Fruit fly (Drosophila melanogaster): ENCODE data around the gene sav.

The sav gene

dm6 chr3R:23013482-23013881 lies 47.6 kb downstream of the sav start (continued):
- TF ChIP-seq CG9437 (GFP tag; optimal IDR thresholded peaks at IDR 0.05) (no peak), CG5953 (GFP tag; IDR thresholded peaks at IDR 0.05) (no peak), CG1602 (GFP tag; optimal IDR thresholded peaks at IDR 0.05) (no peak), CG16813 (GFP tag; IDR thresholded peaks at IDR 0.05; ENCODE audit: partially characterized antibody) (0 out of 3 replicates have a peak, but pooled peaks have one; percentile 16), ci (GFP tag; IDR thresholded peaks at IDR 0.05) (peak; percentile 25; the same call in 1 of the 3 replicates), CrebB (tag; optimal IDR thresholded peaks at IDR 0.05) (peak; percentile 1), trem (tag; optimal IDR thresholded peaks at IDR 0.05) (no peak), mirr (GFP tag; optimal IDR thresholded peaks at IDR 0.05) (peak; percentile 35), CG31365 (tag; optimal IDR thresholded peaks at IDR 0.05) (peak; percentile 84), maf-S (GFP tag; optimal IDR thresholded peaks at IDR 0.05) (no peak), unpg (GFP tag; optimal IDR thresholded peaks at IDR 0.05) (peak; percentile 29), CHES-1-like (GFP tag; optimal IDR thresholded peaks at IDR 0.05) (no peak), Atf-2 (GFP tag; optimal IDR thresholded peaks at IDR 0.05) (no peak)

- TF ChIP-seq dimm (GFP tag; IDR thresholded peaks at IDR 0.05) = no peak
- TF ChIP-seq CG4820 (GFP tag; optimal IDR thresholded peaks at IDR 0.05) = no peak
- peak; percentile 92 for TF ChIP-seq grn (GFP tag; optimal IDR thresholded peaks at IDR 0.05)
- TF ChIP-seq sob (GFP tag; IDR thresholded peaks at IDR 0.05) = no peak
- TF ChIP-seq Hr78 (GFP tag; optimal IDR thresholded peaks at IDR 0.05) = peak in 1 of 2 experiments; percentile 35
- TF ChIP-seq her (GFP tag; optimal IDR thresholded peaks at IDR 0.05) = no peak
- TF ChIP-seq fru (optimal IDR thresholded peaks at IDR 0.05) = no peak
- peak; percentile 20 for TF ChIP-seq mirr (GFP tag; optimal IDR thresholded peaks at IDR 0.05)
- TF ChIP-seq Eip74EF (GFP tag; optimal IDR thresholded peaks at IDR 0.05) = peak in 1 of 2 experiments; percentile 8
- peak; percentile 75; the same call in 1 of the 3 replicates for TF ChIP-seq CG6175 (GFP tag; IDR thresholded peaks at IDR 0.05)
- TF ChIP-seq insv (GFP tag; optimal IDR thresholded peaks at IDR 0.05) = no peak
- TF ChIP-seq ci (GFP tag; IDR thresholded peaks at IDR 0.05) = 0 out of 3 replicates have a peak, but pooled peaks have one; percentile 30
- TF ChIP-seq CG33557 (GFP tag; optimal IDR thresholded peaks at IDR 0.05) = no peak
- TF ChIP-seq CG11504 (tag; optimal IDR thresholded peaks at IDR 0.05) = peak; percentile 1
- no peak for TF ChIP-seq CG8290 (GFP tag; optimal IDR thresholded peaks at IDR 0.05)
- TF ChIP-seq CG8290 (tag; optimal IDR thresholded peaks at IDR 0.05) = peak in 1 of 2 experiments; percentile 7
- peak; percentile 82; the same call in 3 of the 4 replicates for TF ChIP-seq chinmo (GFP tag; IDR thresholded peaks at IDR 0.05; ENCODE audit: partially characterized antibody)
- TF ChIP-seq pros (GFP tag; optimal IDR thresholded peaks at IDR 0.05) = peak; percentile 6
- peak; percentile 41 for TF ChIP-seq CG15269 (tag; optimal IDR thresholded peaks at IDR 0.05)
- TF ChIP-seq bigmax (GFP tag; optimal IDR thresholded peaks at IDR 0.05) = no peak
- TF ChIP-seq sd (tag; optimal IDR thresholded peaks at IDR 0.05) = peak; percentile 90
- TF ChIP-seq Deaf1 (tag; optimal IDR thresholded peaks at IDR 0.05) = peak; percentile 50
- no peak for TF ChIP-seq cato (GFP tag; optimal IDR thresholded peaks at IDR 0.05; ENCODE audit: borderline replicate concordance)
- TF ChIP-seq CG10321 (GFP tag; IDR thresholded peaks at IDR 0.05) = no peak
- peak; percentile 48 for TF ChIP-seq CG12769 (tag; optimal IDR thresholded peaks at IDR 0.05)
- peak; percentile 74 for TF ChIP-seq CG18011 (GFP tag; optimal IDR thresholded peaks at IDR 0.05)
- TF ChIP-seq CG13894 (tag; optimal IDR thresholded peaks at IDR 0.05) = no peak
- TF ChIP-seq ssp (GFP tag; IDR thresholded peaks at IDR 0.05) = no peak
- no peak for TF ChIP-seq vnd (GFP tag; IDR thresholded peaks at IDR 0.05; ENCODE audit: partially characterized antibody)
- peak; percentile 19 for TF ChIP-seq CG7987 (GFP tag; optimal IDR thresholded peaks at IDR 0.05)
- no peak for TF ChIP-seq Taf1 (GFP tag; IDR thresholded peaks at IDR 0.05)
- peak; percentile 29 for TF ChIP-seq abd-A (tag; optimal IDR thresholded peaks at IDR 0.05)
- TF ChIP-seq CG1792 (GFP tag; optimal IDR thresholded peaks at IDR 0.05) = no peak
- TF ChIP-seq Med (GFP tag) = peak; percentile 73
- peak; percentile 27 for TF ChIP-seq CG10543 (GFP tag; optimal IDR thresholded peaks at IDR 0.05)
- TF ChIP-seq CG11398 (GFP tag; optimal IDR thresholded peaks at IDR 0.05) = no peak
- TF ChIP-seq CG18262 (tag; optimal IDR thresholded peaks at IDR 0.05) = no peak
Measured at dm6 chr3R:23012017-23012416, 49.1 kb downstream of the sav start, which contains the start of gene CG6688. CG6688 (plus strand) TSS chr3R:23012412.
